Worm (Caenorhabditis elegans) whole organism, young adult: ENCODE measurements around the gene srd-41.

Experiments
- B0019.2 ChIP-seq: fragments of 200-800 bp; sonication (Bioruptor generic); conservative IDR thresholded peaks from 2 replicates; pipeline ENCODE4 v1.3.6; 2022; ENCODE audit warnings: missing genetic modification reagents, missing genetic modification characterization, missing compliant biosample characterization
- B0261.1 ChIP-seq: sonication (generic microtip); optimal IDR thresholded peaks from 2 replicates; lab custom pipeline; 2016; ENCODE audit warnings: mild to moderate bottlenecking, missing genetic modification characterization, moderate library complexity, missing compliant biosample characterization
- F10E7.11 ChIP-seq: sonication (generic microtip); optimal IDR thresholded peaks from 2 replicates; lab custom pipeline; 2017; ENCODE audit warnings: mild to moderate bottlenecking, missing genetic modification characterization, moderate library complexity, missing compliant biosample characterization
- F33H1.4 ChIP-seq: fragments of 200-800 bp; sonication (Bioruptor generic); IDR thresholded peaks from 2 replicates; pipeline ENCODE4 v1.3.6; 2022; ENCODE audit warnings: missing genetic modification reagents, missing genetic modification characterization, missing compliant biosample characterization
- F55B11.4 ChIP-seq: sonication (generic microtip); optimal IDR thresholded peaks from 2 replicates; lab custom pipeline; 2016; ENCODE audit warnings: missing compliant biosample characterization, missing genetic modification characterization, borderline replicate concordance; ENCODE audit not compliant: insufficient read depth
- F57C9.4 ChIP-seq: sonication (generic microtip); optimal IDR thresholded peaks from 2 replicates; lab custom pipeline; 2017; ENCODE audit warnings: mild to moderate bottlenecking, missing genetic modification characterization, missing compliant biosample characterization
- T07F8.4 ChIP-seq: sonication (generic microtip); optimal IDR thresholded peaks from 2 replicates; lab custom pipeline; 2016; ENCODE audit warnings: mild to moderate bottlenecking, missing genetic modification characterization, moderate library complexity, missing compliant biosample characterization
- Y56A3A.18 ChIP-seq: fragments of 200-800 bp; sonication (Bioruptor generic); IDR thresholded peaks from 2 replicates; pipeline ENCODE4 v1.3.6; 2022; ENCODE audit warnings: missing genetic modification reagents, missing genetic modification characterization, missing compliant biosample characterization
- Y67H2A.10 ChIP-seq: fragments of 200-800 bp; sonication (Bioruptor generic); conservative IDR thresholded peaks from 2 replicates; pipeline ENCODE4 v1.3.6; 2022; ENCODE audit warnings: missing genetic modification reagents, missing genetic modification characterization, missing compliant biosample characterization
- Y79H2A.3 ChIP-seq: fragments of 200-800 bp; sonication (Bioruptor generic); conservative IDR thresholded peaks from 2 replicates; pipeline ENCODE4 v1.3.6; 2022; ENCODE audit warnings: missing genetic modification reagents, missing genetic modification characterization, missing compliant biosample characterization
- ZK185.1 ChIP-seq: sonication (generic microtip); optimal IDR thresholded peaks from 2 replicates; lab custom pipeline; 2016; ENCODE audit warnings: mild to moderate bottlenecking, missing genetic modification characterization, missing compliant biosample characterization; ENCODE audit not compliant: poor library complexity, severe bottlenecking
- attf-3 ChIP-seq: fragments of 200-800 bp; sonication (Bioruptor generic); conservative IDR thresholded peaks from 2 replicates; pipeline ENCODE4 v1.3.6; 2022; ENCODE audit warnings: missing genetic modification reagents, missing genetic modification characterization, missing compliant biosample characterization
- bed-1 ChIP-seq: fragments of 200-800 bp; sonication (Bioruptor generic); IDR thresholded peaks from 2 replicates; pipeline ENCODE4 v1.3.6; 2022; ENCODE audit warnings: missing genetic modification reagents, missing genetic modification characterization, missing compliant biosample characterization
- ccch-3 ChIP-seq: fragments of 200-800 bp; sonication (Bioruptor generic); optimal IDR thresholded peaks from 2 replicates; lab custom pipeline; 2018; ENCODE audit warnings: mild to moderate bottlenecking, missing genetic modification characterization, missing compliant biosample characterization
- cebp-1 ChIP-seq, 2 experiments: fragments of 200-800 bp in 1 of 2; sonication (Bioruptor generic) in 1 of 2; sonication (generic microtip) in 1 of 2; IDR thresholded peaks in 1 of 2; optimal IDR thresholded peaks in 1 of 2; 2 replicates each; pipeline versions ENCODE4 v1.3.6 to Lab custom; 2017 to 2022; ENCODE audit warnings: missing compliant biosample characterization in 2 of 2, missing genetic modification characterization in 2 of 2, mild to moderate bottlenecking in 1 of 2, missing genetic modification reagents in 1 of 2, moderate library complexity in 1 of 2
- cebp-2 ChIP-seq: fragments of 200-800 bp; sonication (Bioruptor generic); IDR thresholded peaks from 2 replicates; pipeline ENCODE4 v1.3.6; 2022; ENCODE audit warnings: missing genetic modification characterization, missing compliant biosample characterization
- ceh-100 ChIP-seq: fragments of 200-800 bp; sonication (Bioruptor generic); IDR thresholded peaks from 2 replicates; pipeline ENCODE4 v1.3.6; 2022; ENCODE audit warnings: missing genetic modification reagents, missing genetic modification characterization, missing compliant biosample characterization
- dpl-1 ChIP-seq: fragments of 150-350 bp; optimal IDR thresholded peaks from 2 replicates; lab custom pipeline; 2014; ENCODE audit warnings: missing biosample characterization, missing genetic modification reagents, missing genetic modification characterization
- him-1 ChIP-seq: sonication (generic microtip); optimal IDR thresholded peaks from 2 replicates; lab custom pipeline; 2016; ENCODE audit warnings: missing genotype, missing genetic modification reagents, missing genetic modification characterization, missing compliant biosample characterization
- hmg-1.2 ChIP-seq: fragments of 200-800 bp; sonication (Bioruptor generic); IDR thresholded peaks from 2 replicates; pipeline ENCODE4 v1.3.6; 2022; ENCODE audit warnings: missing genetic modification reagents, missing genetic modification characterization, missing compliant biosample characterization
- hsf-1 ChIP-seq: fragments of 200-800 bp; sonication (Bioruptor generic); IDR thresholded peaks from 2 replicates; pipeline ENCODE4 v1.3.6; 2022; ENCODE audit warnings: missing genetic modification reagents, missing genetic modification characterization, missing compliant biosample characterization
- lin-35 ChIP-seq, 3 experiments: fragments of 150-350 bp in 2 of 3; sonication (generic microtip) in 1 of 3; optimal IDR thresholded peaks; 2 replicates each; lab custom pipeline; 2014 to 2018; ENCODE audit warnings: missing biosample characterization in 3 of 3, missing genetic modification characterization in 3 of 3, missing genetic modification reagents in 3 of 3
- lin-40 ChIP-seq: sonication (generic microtip); optimal IDR thresholded peaks from 2 replicates; lab custom pipeline; 2016; ENCODE audit warnings: missing genetic modification characterization, mild to moderate bottlenecking, missing compliant biosample characterization, missing genotype, missing genetic modification reagents
- madf-6 ChIP-seq: fragments of 200-800 bp; sonication (Bioruptor generic); IDR thresholded peaks from 2 replicates; pipeline ENCODE4 v1.3.6; 2022; ENCODE audit warnings: missing genetic modification reagents, missing genetic modification characterization, missing compliant biosample characterization
- mcd-1 ChIP-seq: fragments of 200-800 bp; sonication (Bioruptor generic); IDR thresholded peaks from 2 replicates; pipeline ENCODE4 v1.3.6; 2022; ENCODE audit warnings: missing genetic modification reagents, missing genetic modification characterization, missing compliant biosample characterization
- mes-4 ChIP-seq: sonication (generic microtip); optimal IDR thresholded peaks from 2 replicates; lab custom pipeline; 2016; ENCODE audit warnings: missing genotype, missing genetic modification characterization, missing compliant biosample characterization
- nfya-1 ChIP-seq: sonication (generic microtip); optimal IDR thresholded peaks from 2 replicates; lab custom pipeline; 2017; ENCODE audit warnings: antibody characterized with exemption, missing compliant biosample characterization, missing genetic modification characterization, borderline replicate concordance; ENCODE audit not compliant: insufficient read depth
- nfya-2 ChIP-seq: fragments of 200-800 bp; sonication (Bioruptor generic); IDR thresholded peaks from 2 replicates; pipeline ENCODE4 v1.3.6; 2022; ENCODE audit warnings: missing genetic modification reagents, missing genetic modification characterization, missing compliant biosample characterization
- nfyb-1 ChIP-seq: fragments of 200-800 bp; sonication (Bioruptor generic); IDR thresholded peaks from 2 replicates; pipeline ENCODE4 v1.3.6; 2022; ENCODE audit warnings: missing genetic modification reagents, missing genetic modification characterization, missing compliant biosample characterization
- nhr-27 ChIP-seq: fragments of 200-800 bp; sonication (Bioruptor generic); optimal IDR thresholded peaks from 2 replicates; lab custom pipeline; 2018; ENCODE audit warnings: mild to moderate bottlenecking, missing genetic modification characterization, moderate library complexity, missing compliant biosample characterization
- nhr-80 ChIP-seq: sonication (generic microtip); optimal IDR thresholded peaks from 2 replicates; lab custom pipeline; 2016; ENCODE audit warnings: missing genetic modification characterization, missing compliant biosample characterization
- repo-1 ChIP-seq: sonication (generic microtip); optimal IDR thresholded peaks from 2 replicates; lab custom pipeline; 2017; ENCODE audit warnings: mild to moderate bottlenecking, missing genetic modification characterization, missing compliant biosample characterization
- rpc-1 ChIP-seq, 2 experiments: fragments of 150-350 bp in 1 of 2; sonication (generic microtip) in 1 of 2; optimal IDR thresholded peaks; 2 replicates each; lab custom pipeline; 2014 to 2018; ENCODE audit warnings: missing biosample characterization in 1 of 2, missing genetic modification characterization in 1 of 2, missing genetic modification reagents in 1 of 2, missing genotype in 1 of 2
- sdz-38 ChIP-seq: sonication (generic microtip); optimal IDR thresholded peaks from 2 replicates; lab custom pipeline; 2016; ENCODE audit warnings: missing genotype, missing genetic modification characterization, missing compliant biosample characterization
- snpc-1.3 ChIP-seq: sonication (generic microtip); optimal IDR thresholded peaks from 2 replicates; lab custom pipeline; 2017; ENCODE audit warnings: missing genetic modification characterization, mild to moderate bottlenecking, missing compliant biosample characterization, antibody characterized with exemption, moderate library complexity, missing genotype, missing genetic modification reagents; ENCODE audit not compliant: insufficient read depth
- snpc-4 ChIP-seq, 5 experiments: fragments of 150-350 bp in 1 of 5; sonication (generic microtip) in 4 of 5; optimal IDR thresholded peaks; 2 replicates each; lab custom pipeline; 2014 to 2018; ENCODE audit warnings: missing genetic modification characterization in 5 of 5, missing biosample characterization in 3 of 5, antibody characterized with exemption in 2 of 5, mild to moderate bottlenecking in 2 of 5, missing compliant biosample characterization in 2 of 5, missing genotype in 2 of 5, moderate library complexity in 2 of 5, missing genetic modification reagents in 1 of 5
- somi-1 ChIP-seq: fragments of 200-800 bp; sonication (Bioruptor generic); optimal IDR thresholded peaks from 2 replicates; lab custom pipeline; 2018; ENCODE audit warnings: mild to moderate bottlenecking, missing genetic modification characterization, missing compliant biosample characterization
- tlf-1 ChIP-seq: fragments of 200-800 bp; sonication (Bioruptor generic); optimal IDR thresholded peaks from 2 replicates; lab custom pipeline; 2018; ENCODE audit warnings: mild to moderate bottlenecking, missing genetic modification characterization, missing compliant biosample characterization
- unc-62 ChIP-seq: fragments of 150-350 bp; optimal IDR thresholded peaks from 2 replicates; lab custom pipeline; 2014; ENCODE audit warnings: missing biosample characterization, missing genetic modification reagents, missing genetic modification characterization
- ztf-22 ChIP-seq: fragments of 200-800 bp; sonication (Bioruptor generic); optimal IDR thresholded peaks from 2 replicates; lab custom pipeline; 2018; ENCODE audit warnings: mild to moderate bottlenecking, missing genetic modification characterization, moderate library complexity, missing compliant biosample characterization
- ztf-26 ChIP-seq: sonication (generic microtip); optimal IDR thresholded peaks from 2 replicates; lab custom pipeline; 2017; ENCODE audit warnings: missing genetic modification characterization, missing compliant biosample characterization

srd-41 gene

ce11 chrX:12323439-12323838, 3.1 kb upstream of the srd-41 start, which contains the start of gene srd-40:
TSS of gene srd-40 (plus strand) at chrX:12323739.
- TF ChIP-seq nfyb-1 (GFP tag; lab: Robert Waterston, UW): no peak
- TF ChIP-seq lin-35 (GFP tag; optimal IDR thresholded peaks at IDR 0.05; lab: Kevin White, UChicago): no peak
- no peak for TF ChIP-seq Y67H2A.10 (GFP tag; lab: Robert Waterston, UW)
- TF ChIP-seq hmg-1.2 (GFP tag; lab: Robert Waterston, UW): no peak
- no peak for TF ChIP-seq F10E7.11 (tag; lab: Kevin White, UChicago)
- no peak for TF ChIP-seq unc-62 (GFP tag; lab: Kevin White, UChicago)
- no peak for TF ChIP-seq snpc-4 (GFP tag; optimal IDR thresholded peaks at IDR 0.05; lab: Kevin White, UChicago)
- TF ChIP-seq snpc-4 (tag; optimal IDR thresholded peaks at IDR 0.05; lab: Kevin White, UChicago): no peak
- TF ChIP-seq tlf-1: no peak
- no peak for TF ChIP-seq B0019.2 (GFP tag; lab: Robert Waterston, UW)
- no peak for TF ChIP-seq bed-1 (GFP tag; lab: Robert Waterston, UW)
- no peak for TF ChIP-seq mes-4 (tag; lab: Kevin White, UChicago)
- no peak for TF ChIP-seq cebp-1 (GFP tag; IDR thresholded peaks at IDR 0.05; lab: Robert Waterston, UW)
- no peak for TF ChIP-seq cebp-1 (tag; optimal IDR thresholded peaks at IDR 0.05; lab: Kevin White, UChicago)
- TF ChIP-seq him-1: no peak
- TF ChIP-seq cebp-2 (GFP tag; lab: Robert Waterston, UW): no peak
- TF ChIP-seq somi-1 (GFP tag; lab: Kevin White, UChicago): no peak
- no peak for TF ChIP-seq F57C9.4
- TF ChIP-seq snpc-1.3: no peak
- TF ChIP-seq Y56A3A.18 (GFP tag; lab: Robert Waterston, UW): no peak
- TF ChIP-seq ccch-3 (GFP tag; lab: Kevin White, UChicago): no peak
- no peak for TF ChIP-seq F55B11.4 (tag; lab: Kevin White, UChicago)

DNA sequence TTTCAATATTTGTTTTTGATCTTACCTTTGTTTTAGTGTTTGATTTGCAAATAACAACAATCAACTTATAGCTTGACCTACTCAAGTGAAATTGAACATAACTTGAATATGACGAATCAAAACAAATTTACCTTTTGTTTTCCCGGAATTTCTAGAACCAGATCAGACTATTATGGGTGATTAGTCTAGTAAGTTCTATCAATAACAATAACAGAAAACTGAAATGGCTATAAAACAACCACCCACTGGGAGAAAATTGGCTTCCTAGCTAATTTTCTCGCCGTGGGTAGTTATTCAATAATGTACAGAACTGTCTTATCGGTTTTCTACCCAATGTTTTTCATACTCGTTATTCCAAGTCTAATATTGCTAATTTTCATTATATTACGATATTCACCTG, 2.2 kb downstream of the srd-41 start, which contains the start of gene srd-45:
Gene srd-45 (plus strand): TSS at position 301 of the 400 bp plus-strand sequence.
- TF ChIP-seq rpc-1 (optimal IDR thresholded peaks at IDR 0.05; lab: Kevin White, UChicago) (no peak), rpc-1 (tag; optimal IDR thresholded peaks at IDR 0.05; lab: Kevin White, UChicago) (no peak), hmg-1.2 (GFP tag; lab: Robert Waterston, UW) (no peak), sdz-38 (tag; lab: Kevin White, UChicago) (no peak), ztf-26 (tag; lab: Kevin White, UChicago) (no peak), mes-4 (tag; lab: Kevin White, UChicago) (no peak), ceh-100 (GFP tag; lab: Robert Waterston, UW) (no peak), T07F8.4 (no peak), F33H1.4 (GFP tag; lab: Robert Waterston, UW) (no peak), lin-40 (tag; lab: Kevin White, UChicago) (no peak), attf-3 (GFP tag; lab: Robert Waterston, UW) (no peak)

DNA sequence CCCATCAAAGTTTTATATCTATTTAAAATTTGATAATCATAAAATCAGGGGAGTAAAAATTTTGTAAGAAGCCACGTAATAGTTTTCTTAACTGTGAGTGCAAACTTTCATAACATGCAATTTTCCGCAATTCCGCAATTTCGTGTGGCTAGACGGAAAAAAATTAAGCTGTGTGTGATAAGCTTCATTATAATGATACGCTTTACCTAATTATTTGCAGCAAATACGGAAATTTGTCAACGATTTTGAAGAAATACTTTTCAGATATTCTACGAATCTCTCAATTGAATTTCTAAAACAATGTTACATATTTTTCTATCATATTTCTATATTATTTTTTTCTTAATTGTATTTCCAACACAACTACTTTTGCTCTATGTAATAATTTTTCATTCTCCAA, 5.3 kb downstream of the srd-41 start, which contains the start of gene srd-46:
Gene srd-46 (plus strand): TSS at position 301 of the 400 bp plus-strand sequence.
- TF ChIP-seq ztf-22 (GFP tag; lab: Kevin White, UChicago) (no peak), B0261.1 (tag; lab: Kevin White, UChicago) (no peak), nhr-80 (tag; lab: Kevin White, UChicago) (no peak), madf-6 (GFP tag; lab: Robert Waterston, UW) (no peak), repo-1 (no peak), nfya-1 (tag; lab: Kevin White, UChicago) (no peak), nhr-27 (tag; lab: Kevin White, UChicago) (no peak), nfya-2 (GFP tag; lab: Robert Waterston, UW) (no peak), mcd-1 (GFP tag; lab: Robert Waterston, UW) (no peak), ZK185.1 (tag; lab: Kevin White, UChicago) (no peak), hsf-1 (GFP tag; lab: Robert Waterston, UW) (no peak), dpl-1 (GFP tag; lab: Kevin White, UChicago) (no peak), Y79H2A.3 (GFP tag; lab: Robert Waterston, UW) (no peak), hmg-1.2 (GFP tag; lab: Robert Waterston, UW) (no peak)
